Worm (Caenorhabditis elegans) whole organism, L1 larva: Measurements from ENCODE around the gene F37C12.10.
A peak's percentile ranks its signal among the peaks of the same experiment; 100 is the strongest.

ENCODE experiments used
- C04F5.9 ChIP-seq: sonication (generic microtip); optimal IDR thresholded peaks from 2 replicates; lab custom pipeline; 2016; ENCODE audit warnings: missing genetic modification characterization, missing compliant biosample characterization
- C34B4.2 ChIP-seq: sonication (generic microtip); optimal IDR thresholded peaks from 2 replicates; lab custom pipeline; 2017; ENCODE audit warnings: mild to moderate bottlenecking, missing genetic modification characterization, missing compliant biosample characterization
- Y116A8C.19 ChIP-seq: sonication (generic microtip); optimal IDR thresholded peaks from 2 replicates; lab custom pipeline; 2016; ENCODE audit warnings: missing compliant biosample characterization, missing genetic modification characterization, borderline replicate concordance
- aha-1 ChIP-seq: fragments of 150-350 bp; optimal IDR thresholded peaks from 2 replicates; lab custom pipeline; 2014; ENCODE audit warnings: missing biosample characterization, missing genetic modification characterization
- aly-2 ChIP-seq: fragments of 150-350 bp; optimal IDR thresholded peaks from 2 replicates; lab custom pipeline; 2014; ENCODE audit warnings: missing biosample characterization, missing genetic modification characterization
- ama-1 ChIP-seq: fragments of 150-350 bp; optimal IDR thresholded peaks from 2 replicates; lab custom pipeline; 2014
- blmp-1 ChIP-seq: fragments of 150-350 bp; optimal IDR thresholded peaks from 2 replicates; lab custom pipeline; 2014; ENCODE audit warnings: missing biosample characterization, missing genetic modification characterization
- ceh-63 ChIP-seq: fragments of 200-800 bp; sonication (Bioruptor generic); optimal IDR thresholded peaks from 2 replicates; lab custom pipeline; 2018; ENCODE audit warnings: mild to moderate bottlenecking, missing genetic modification characterization, missing compliant biosample characterization
- ceh-82 ChIP-seq, 3 experiments: fragments of 150-350 bp in 1 of 3; sonication (generic microtip) in 2 of 3; optimal IDR thresholded peaks; 2 replicates each; lab custom pipeline; 2014 to 2017; ENCODE audit warnings: missing biosample characterization in 3 of 3, missing genetic modification characterization in 3 of 3
- ceh-88 ChIP-seq: fragments of 200-800 bp; sonication (Bioruptor generic); IDR thresholded peaks from 2 replicates; pipeline ENCODE4 v1.3.6; 2022; ENCODE audit warnings: missing genetic modification characterization, missing compliant biosample characterization
- ces-1 ChIP-seq: fragments of 150-350 bp; optimal IDR thresholded peaks from 2 replicates; lab custom pipeline; 2014; ENCODE audit warnings: missing biosample characterization, missing genetic modification reagents, missing genetic modification characterization
- dpl-1 ChIP-seq, 3 experiments: fragments of 150-350 bp in 2 of 3; sonication (generic microtip) in 1 of 3; optimal IDR thresholded peaks; 2 replicates each; lab custom pipeline; 2014 to 2017; ENCODE audit warnings: missing biosample characterization in 3 of 3, missing genetic modification characterization in 3 of 3, missing genetic modification reagents in 3 of 3
- dsc-1 ChIP-seq: sonication (generic microtip); optimal IDR thresholded peaks from 2 replicates; lab custom pipeline; 2016; ENCODE audit warnings: mild to moderate bottlenecking, missing genetic modification characterization, missing compliant biosample characterization
- efl-1 ChIP-seq, 4 experiments: fragments of 150-350 bp; optimal IDR thresholded peaks in 3 of 4; peaks in 1 of 4; 1 replicate in 1 of 4; 2 replicates in 3 of 4; lab custom pipeline; 2014; ENCODE audit warnings: missing biosample characterization in 2 of 4, missing genetic modification characterization in 2 of 4, missing genetic modification reagents in 2 of 4
- efl-3 ChIP-seq: fragments of 200-800 bp; sonication (Bioruptor generic); optimal IDR thresholded peaks from 2 replicates; lab custom pipeline; 2018; ENCODE audit warnings: mild to moderate bottlenecking, missing genetic modification characterization, missing compliant biosample characterization
- egl-13 ChIP-seq: sonication (generic microtip); optimal IDR thresholded peaks from 2 replicates; lab custom pipeline; 2016; ENCODE audit warnings: missing genotype, missing genetic modification reagents, missing genetic modification characterization, missing compliant biosample characterization
- elt-2 ChIP-seq: sonication (generic microtip); optimal IDR thresholded peaks from 2 replicates; lab custom pipeline; 2016; ENCODE audit warnings: missing genetic modification characterization, mild to moderate bottlenecking, inconsistent platforms, missing compliant biosample characterization, missing genetic modification reagents
- ets-5 ChIP-seq: fragments of 200-800 bp; sonication (Bioruptor generic); IDR thresholded peaks from 2 replicates; pipeline ENCODE4 v1.3.6; 2022; ENCODE audit warnings: missing genetic modification characterization, missing compliant biosample characterization
- fkh-10 ChIP-seq: sonication (generic microtip); optimal IDR thresholded peaks from 2 replicates; lab custom pipeline; 2017; ENCODE audit warnings: missing biosample characterization, missing genetic modification reagents, missing genetic modification characterization
- fos-1 ChIP-seq: fragments of 150-350 bp; optimal IDR thresholded peaks from 2 replicates; lab custom pipeline; 2014; ENCODE audit warnings: missing biosample characterization, missing genetic modification characterization
- hpl-2 ChIP-seq: fragments of 150-350 bp; optimal IDR thresholded peaks from 2 replicates; lab custom pipeline; 2014; ENCODE audit warnings: missing biosample characterization, missing genetic modification reagents, missing genetic modification characterization
- irx-1 ChIP-seq: sonication (generic microtip); optimal IDR thresholded peaks from 2 replicates; lab custom pipeline; 2016; ENCODE audit warnings: missing genetic modification characterization, missing compliant biosample characterization
- isw-1 ChIP-seq: fragments of 200-800 bp; sonication (Bioruptor generic); IDR thresholded peaks from 2 replicates; pipeline ENCODE4 v1.3.6; 2022; ENCODE audit warnings: missing genetic modification characterization, missing compliant biosample characterization
- lin-14 ChIP-seq: fragments of 200-800 bp; sonication (Bioruptor generic); optimal IDR thresholded peaks from 2 replicates; lab custom pipeline; 2018; ENCODE audit warnings: mild to moderate bottlenecking, missing genetic modification characterization, moderate library complexity, missing compliant biosample characterization
- lin-15B ChIP-seq: fragments of 150-350 bp; sonication (generic microtip); optimal IDR thresholded peaks from 3 replicates; lab custom pipeline; 2014; ENCODE audit warnings: missing biosample characterization, missing genetic modification characterization
- lin-35 ChIP-seq, 2 experiments: fragments of 150-350 bp; optimal IDR thresholded peaks; 2 replicates each; lab custom pipeline; 2014; ENCODE audit warnings: missing biosample characterization in 2 of 2, missing genetic modification characterization in 2 of 2, missing genetic modification reagents in 2 of 2
- lin-39 ChIP-seq: fragments of 150-350 bp; optimal IDR thresholded peaks from 2 replicates; lab custom pipeline; 2014; ENCODE audit warnings: missing biosample characterization, missing genetic modification reagents, missing genetic modification characterization
- lir-3 ChIP-seq: sonication (generic microtip); optimal IDR thresholded peaks from 2 replicates; lab custom pipeline; 2016; ENCODE audit warnings: mild to moderate bottlenecking, missing genetic modification characterization, moderate library complexity, missing compliant biosample characterization; ENCODE audit not compliant: poor library complexity
- mdl-1 ChIP-seq, 2 experiments: fragments of 150-350 bp; optimal IDR thresholded peaks; 2 replicates each; lab custom pipeline; 2014 to 2017; ENCODE audit warnings: missing biosample characterization in 2 of 2, missing genetic modification characterization in 2 of 2, inconsistent platforms in 1 of 2
- nhr-19 ChIP-seq: fragments of 200-800 bp; sonication (Bioruptor generic); conservative IDR thresholded peaks from 2 replicates; pipeline ENCODE4 v1.3.6; 2022; ENCODE audit warnings: missing genetic modification characterization, missing compliant biosample characterization
- nhr-20 ChIP-seq: sonication (generic microtip); optimal IDR thresholded peaks from 2 replicates; lab custom pipeline; 2016; ENCODE audit warnings: mild to moderate bottlenecking, missing genetic modification characterization, missing compliant biosample characterization
- nhr-28 ChIP-seq: fragments of 150-350 bp; optimal IDR thresholded peaks from 2 replicates; lab custom pipeline; 2014; ENCODE audit warnings: missing biosample characterization, missing genetic modification characterization
- nhr-76 ChIP-seq: sonication (generic microtip); optimal IDR thresholded peaks from 2 replicates; lab custom pipeline; 2017; ENCODE audit warnings: missing biosample characterization, missing genetic modification characterization
- nhr-84 ChIP-seq: sonication (generic microtip); optimal IDR thresholded peaks from 2 replicates; lab custom pipeline; 2017; ENCODE audit warnings: missing biosample characterization, missing genetic modification characterization
- nhr-85 ChIP-seq: sonication (generic microtip); peaks from one replicate; lab custom pipeline; 2016; ENCODE audit warnings: missing genetic modification characterization, inconsistent platforms, missing compliant biosample characterization
- nhr-90 ChIP-seq: sonication (generic microtip); optimal IDR thresholded peaks from 2 replicates; lab custom pipeline; 2016; ENCODE audit warnings: mild to moderate bottlenecking, missing genetic modification characterization, missing compliant biosample characterization; ENCODE audit not compliant: poor library complexity
- pax-3 ChIP-seq: fragments of 200-800 bp; sonication (Bioruptor generic); optimal IDR thresholded peaks from 2 replicates; lab custom pipeline; 2018; ENCODE audit warnings: mild to moderate bottlenecking, missing genetic modification characterization, moderate library complexity, missing compliant biosample characterization
- pqm-1 ChIP-seq: sonication (generic microtip); optimal IDR thresholded peaks from 3 replicates; lab custom pipeline; 2017; ENCODE audit warnings: missing biosample characterization, missing genetic modification characterization
- skn-1 ChIP-seq: fragments of 150-350 bp; optimal IDR thresholded peaks from 2 replicates; lab custom pipeline; 2014; ENCODE audit warnings: missing biosample characterization, missing genetic modification characterization
- snpc-4 ChIP-seq: fragments of 150-350 bp; optimal IDR thresholded peaks from 2 replicates; lab custom pipeline; 2014; ENCODE audit warnings: missing biosample characterization, missing genetic modification characterization
- snu-23 ChIP-seq: sonication (generic microtip); optimal IDR thresholded peaks from 2 replicates; lab custom pipeline; 2016; ENCODE audit warnings: missing genetic modification characterization, missing compliant biosample characterization
- sox-4 ChIP-seq: sonication (generic microtip); optimal IDR thresholded peaks from 2 replicates; lab custom pipeline; 2016; ENCODE audit warnings: missing genetic modification characterization, missing compliant biosample characterization
- sptf-1 ChIP-seq: fragments of 150-350 bp; optimal IDR thresholded peaks from 2 replicates; lab custom pipeline; 2014; ENCODE audit warnings: missing biosample characterization, missing genetic modification characterization
- sup-37 ChIP-seq: fragments of 200-800 bp; sonication (Bioruptor generic); optimal IDR thresholded peaks from 2 replicates; lab custom pipeline; 2018; ENCODE audit warnings: mild to moderate bottlenecking, missing genetic modification characterization, missing compliant biosample characterization
- swsn-7 ChIP-seq: sonication (generic microtip); optimal IDR thresholded peaks from 2 replicates; lab custom pipeline; 2016; ENCODE audit warnings: missing genetic modification characterization, missing compliant biosample characterization
- tbx-2 ChIP-seq: sonication (generic microtip); optimal IDR thresholded peaks from 2 replicates; lab custom pipeline; 2016; ENCODE audit warnings: missing genetic modification characterization, missing compliant biosample characterization
- unc-30 ChIP-seq: sonication (generic microtip); optimal IDR thresholded peaks from 2 replicates; lab custom pipeline; 2017; ENCODE audit warnings: missing biosample characterization, missing genetic modification characterization
- unc-98 ChIP-seq: fragments of 200-800 bp; sonication (Bioruptor generic); IDR thresholded peaks from 2 replicates; pipeline ENCODE4 v1.3.6; 2022; ENCODE audit warnings: missing genetic modification characterization, missing compliant biosample characterization
- xbp-1 ChIP-seq: sonication (generic microtip); optimal IDR thresholded peaks from 2 replicates; lab custom pipeline; 2016; ENCODE audit warnings: missing genetic modification characterization, missing compliant biosample characterization
- ztf-11 ChIP-seq, 2 experiments: sonication (generic microtip); optimal IDR thresholded peaks; 2 replicates each; lab custom pipeline; 2016 to 2017; ENCODE audit warnings: missing genetic modification characterization in 2 of 2, missing biosample characterization in 1 of 2, missing compliant biosample characterization in 1 of 2
- ztf-4 ChIP-seq: fragments of 150-350 bp; optimal IDR thresholded peaks from 2 replicates; lab custom pipeline; 2014; ENCODE audit warnings: missing biosample characterization, missing genetic modification characterization

F37C12.10 gene

DNA sequence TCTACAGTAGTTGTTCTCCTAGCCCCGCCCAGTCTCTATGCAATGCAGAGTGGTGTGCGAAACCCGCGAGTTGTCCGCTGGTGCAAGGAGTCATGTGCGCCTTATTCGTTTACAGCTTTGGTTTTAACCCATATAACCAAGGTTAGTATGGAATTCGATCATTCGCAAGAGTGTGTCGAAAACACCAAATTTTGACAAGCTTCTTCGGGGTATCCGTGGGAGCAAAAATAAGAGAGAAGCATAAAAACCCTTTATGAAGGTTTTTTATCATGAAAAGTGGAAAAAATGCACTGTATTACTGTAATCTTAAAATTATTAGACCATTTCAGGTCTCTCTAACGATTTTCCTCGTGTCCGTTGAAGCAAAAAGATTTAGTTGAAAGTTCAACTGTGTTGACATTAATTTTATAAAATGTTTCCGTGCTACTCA lies 46.0 kb downstream of the F37C12.10 start (continued):
- TF ChIP-seq swsn-7 (peak; percentile 56), nhr-28 (tag; lab: Kevin White, UChicago) (no peak), ama-1 (lab: Kevin White, UChicago) (peak; percentile 42), snpc-4 (peak; percentile 96), xbp-1 (tag; lab: Kevin White, UChicago) (peak; percentile 3), dsc-1 (peak; percentile 33), dpl-1 (GFP tag; optimal IDR thresholded peaks at IDR 0.05; lab: Kevin White, UChicago) (no peak)
- TF ChIP-seq, all 84 proteins: peak for 21

DNA sequence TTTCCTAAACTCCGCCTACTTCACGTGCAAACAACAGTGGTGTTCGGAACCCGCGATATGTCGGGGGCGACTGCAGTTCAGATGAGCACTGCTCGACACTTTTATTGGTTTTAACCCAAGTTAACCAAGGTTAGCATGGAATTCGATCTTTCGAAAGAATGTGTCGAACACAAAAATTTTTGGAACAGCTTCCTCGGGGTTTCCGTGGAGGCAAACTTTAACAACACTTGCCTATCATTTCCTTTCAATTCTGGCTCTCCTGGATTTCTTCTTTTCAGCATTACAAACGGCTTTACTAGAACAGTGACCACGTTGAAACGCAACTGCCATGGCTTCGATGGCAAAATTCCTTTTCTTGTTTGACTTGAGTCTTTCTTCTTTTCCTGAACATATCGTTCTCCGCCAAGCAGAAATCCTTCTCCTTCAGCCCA lies 46.9 kb downstream of the F37C12.10 start:
- TF ChIP-seq ces-1 (GFP tag; lab: Kevin White, UChicago) (no peak), snpc-4 (peak; percentile 97), efl-1 (optimal IDR thresholded peaks at IDR 0.05; lab: Kevin White, UChicago) (peak; percentile 19 to 41), efl-1 (GFP tag; optimal IDR thresholded peaks at IDR 0.05 in 1 of 2; lab: Kevin White, UChicago) (peak in 1 of 2 experiments; percentile 96), lin-15B (tag; lab: Kevin White, UChicago) (no peak), elt-2 (peak; percentile 92), ets-5 (GFP tag; lab: Robert Waterston, UW) (no peak), lin-14 (GFP tag; lab: Kevin White, UChicago) (peak; percentile 59), lin-39 (peak; percentile 50), sptf-1 (tag; lab: Kevin White, UChicago) (no peak), nhr-85 (peak; percentile 14), dsc-1 (no peak), skn-1 (tag; lab: Kevin White, UChicago) (no peak), mdl-1 (tag; optimal IDR thresholded peaks at IDR 0.05; lab: Kevin White, UChicago) (no peak), snu-23 (peak; percentile 32), unc-30 (no peak), Y116A8C.19 (no peak), nhr-84 (tag; lab: Kevin White, UChicago) (no peak), ztf-11 (tag; optimal IDR thresholded peaks at IDR 0.05; lab: Kevin White, UChicago) (no peak), ceh-88 (GFP tag; lab: Robert Waterston, UW) (no peak), dpl-1 (GFP tag; optimal IDR thresholded peaks at IDR 0.05; lab: Kevin White, UChicago) (peak in 1 of 3 experiments; percentile 23), fos-1 (tag; lab: Kevin White, UChicago) (no peak), lir-3 (tag; lab: Kevin White, UChicago) (no peak), ceh-82 (tag; optimal IDR thresholded peaks at IDR 0.05; lab: Kevin White, UChicago) (no peak), unc-98 (GFP tag; lab: Robert Waterston, UW) (no peak), aha-1 (tag; lab: Kevin White, UChicago) (no peak), sup-37 (GFP tag; lab: Kevin White, UChicago) (no peak), sox-4 (tag; lab: Kevin White, UChicago) (no peak), C04F5.9 (tag; lab: Kevin White, UChicago) (no peak), tbx-2 (no peak), nhr-76 (tag; lab: Kevin White, UChicago) (no peak), ceh-63 (no peak), C34B4.2 (tag; lab: Kevin White, UChicago) (no peak), nhr-90 (tag; lab: Kevin White, UChicago) (peak; percentile 76), efl-3 (GFP tag; lab: Kevin White, UChicago) (no peak), hpl-2 (GFP tag; lab: Kevin White, UChicago) (peak; percentile 47), ztf-4 (no peak), isw-1 (GFP tag; lab: Robert Waterston, UW) (no peak), fkh-10 (GFP tag; lab: Kevin White, UChicago) (no peak), aly-2 (tag; lab: Kevin White, UChicago) (no peak), nhr-19 (GFP tag; lab: Robert Waterston, UW) (peak; percentile 75), irx-1 (tag; lab: Kevin White, UChicago) (no peak), nhr-20 (peak; percentile 42), blmp-1 (tag; lab: Kevin White, UChicago) (no peak), lin-35 (GFP tag; optimal IDR thresholded peaks at IDR 0.05; lab: Kevin White, UChicago) (peak in 1 of 2 experiments; percentile 73), egl-13 (tag; lab: Kevin White, UChicago) (no peak), pqm-1 (tag; lab: Kevin White, UChicago) (no peak), pax-3 (tag; lab: Kevin White, UChicago) (no peak)
